Worm (Caenorhabditis elegans) whole organism, L4/young adult: ENCODE data around the gene F56B3.4.

ENCODE experiments used
- W03F9.2 ChIP-seq: fragments of 150-350 bp; optimal IDR thresholded peaks from 2 replicates; lab custom pipeline; 2014; ENCODE audit warnings: missing biosample characterization, missing genetic modification characterization
- dao-5 ChIP-seq: sonication (generic microtip); optimal IDR thresholded peaks from 2 replicates; lab custom pipeline; 2016; ENCODE audit warnings: missing genotype, missing genetic modification characterization, moderate library complexity, missing compliant biosample characterization
- him-1 ChIP-seq: sonication (generic microtip); optimal IDR thresholded peaks from 2 replicates; lab custom pipeline; 2016; ENCODE audit warnings: missing genotype, missing genetic modification reagents, missing genetic modification characterization, missing compliant biosample characterization

DNA sequence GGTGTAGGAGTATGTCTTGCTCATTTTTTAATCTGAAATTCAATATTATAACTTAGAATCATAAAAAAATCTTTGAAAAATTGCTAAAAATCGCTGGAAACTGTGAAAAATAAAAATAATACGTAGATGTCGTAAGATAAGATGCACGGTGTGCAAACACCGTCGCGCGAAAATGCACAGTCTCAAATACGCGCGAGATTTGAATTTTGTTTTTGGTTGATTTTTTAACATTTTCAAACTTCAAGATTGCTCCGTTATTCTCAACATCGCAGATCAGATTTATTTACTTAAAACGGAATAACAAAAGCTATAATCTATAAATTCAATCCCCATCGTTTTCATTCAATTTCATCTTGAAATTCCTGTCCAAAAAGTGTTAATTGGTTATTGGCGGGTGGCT lies 48.0 kb upstream of the F56B3.4 start, which contains the start of gene Y55F3BR.6:
- TF ChIP-seq him-1 (no peak), dao-5 (tag; lab: Kevin White, UChicago) (no peak), W03F9.2 (tag; lab: Kevin White, UChicago) (no peak)
